Fruit fly (Drosophila melanogaster) whole organism, adult: ENCODE measurements around the gene Tusp.

ENCODE experiments used
- CG11617 ChIP-seq: fragments of 200-800 bp; sonication (Bioruptor generic); optimal IDR thresholded peaks from 2 replicates; lab custom pipeline; 2017; ENCODE audit warnings: mild to moderate bottlenecking, missing biosample characterization, missing genetic modification reagents, missing genetic modification characterization
- CG12768 ChIP-seq: fragments of 200-800 bp; sonication (Bioruptor generic); optimal IDR thresholded peaks from 2 replicates; lab custom pipeline; 2017; ENCODE audit warnings: missing biosample characterization, missing genetic modification characterization, mild to moderate bottlenecking, moderate library complexity, missing genetic modification reagents
- CG14711 ChIP-seq: fragments of 200-800 bp; sonication (Bioruptor generic); optimal IDR thresholded peaks from 2 replicates; lab custom pipeline; 2018; ENCODE audit warnings: missing biosample characterization, mild to moderate bottlenecking, missing genetic modification characterization, moderate library complexity
- CG1620 ChIP-seq: fragments of 200-800 bp; sonication (Bioruptor generic); optimal IDR thresholded peaks from 2 replicates; lab custom pipeline; 2016; ENCODE audit warnings: missing biosample characterization, missing genetic modification characterization
- CG33017 ChIP-seq: fragments of 200-800 bp; sonication (Bioruptor generic); optimal IDR thresholded peaks from 2 replicates; lab custom pipeline; 2018; ENCODE audit warnings: missing biosample characterization, mild to moderate bottlenecking, missing genetic modification characterization, moderate library complexity
- CG5204 ChIP-seq: fragments of 200-800 bp; sonication (Bioruptor generic); optimal IDR thresholded peaks from 2 replicates; lab custom pipeline; 2016; ENCODE audit warnings: missing biosample characterization, missing genetic modification characterization
- CG7045 ChIP-seq: fragments of 200-800 bp; sonication (Bioruptor generic); optimal IDR thresholded peaks from 2 replicates; lab custom pipeline; 2017; ENCODE audit warnings: missing biosample characterization, mild to moderate bottlenecking, missing genetic modification characterization
- CG7101 ChIP-seq: fragments of 200-800 bp; sonication (Bioruptor generic); optimal IDR thresholded peaks from 2 replicates; lab custom pipeline; 2018; ENCODE audit warnings: missing biosample characterization, mild to moderate bottlenecking, missing genetic modification characterization, moderate library complexity
- Clk ChIP-seq: fragments of 200-800 bp; sonication (Bioruptor generic); optimal IDR thresholded peaks from 2 replicates; lab custom pipeline; 2017; ENCODE audit warnings: missing biosample characterization, missing genetic modification characterization
- Crg-1 ChIP-seq: fragments of 200-800 bp; sonication (Bioruptor generic); optimal IDR thresholded peaks from 2 replicates; lab custom pipeline; 2016; ENCODE audit warnings: missing biosample characterization, missing genetic modification characterization
- Hr96 ChIP-seq: fragments of 200-800 bp; sonication (Bioruptor generic); optimal IDR thresholded peaks from 2 replicates; lab custom pipeline; 2016; ENCODE audit warnings: missing biosample characterization, missing genetic modification characterization
- Mnt ChIP-seq: fragments of 200-800 bp; sonication (Bioruptor generic); optimal IDR thresholded peaks from 2 replicates; lab custom pipeline; 2016; ENCODE audit warnings: missing biosample characterization, mild to moderate bottlenecking, missing genetic modification characterization
- bab1 ChIP-seq: fragments of 200-800 bp; sonication (Bioruptor generic); optimal IDR thresholded peaks from 3 replicates; lab custom pipeline; 2019; ENCODE audit warnings: missing biosample characterization, mild to moderate bottlenecking, missing genetic modification characterization, moderate library complexity
- cic ChIP-seq: fragments of 200-800 bp; sonication (Bioruptor generic); optimal IDR thresholded peaks from 2 replicates; lab custom pipeline; 2017; ENCODE audit warnings: missing biosample characterization, mild to moderate bottlenecking, missing genetic modification characterization, moderate library complexity
- cnc ChIP-seq, 2 experiments: fragments of >200 bp; optimal IDR thresholded peaks; 2 replicates each; lab custom pipeline; 2017
- kay ChIP-seq: fragments of 200-800 bp; sonication (Bioruptor generic); peaks from one replicate; lab custom pipeline; 2016; ENCODE audit warnings: missing biosample characterization, missing genetic modification characterization, borderline replicate concordance
- ovo ChIP-seq: fragments of 200-800 bp; sonication (Bioruptor generic); optimal IDR thresholded peaks from 2 replicates; lab custom pipeline; 2016; ENCODE audit warnings: missing biosample characterization, missing genetic modification characterization
- pad ChIP-seq: fragments of 200-800 bp; sonication (Bioruptor generic); optimal IDR thresholded peaks from 3 replicates; lab custom pipeline; 2017; ENCODE audit warnings: missing biosample characterization, missing genetic modification characterization, mild to moderate bottlenecking, moderate library complexity, missing genetic modification reagents
- tj ChIP-seq: fragments of 200-800 bp; sonication (Bioruptor generic); optimal IDR thresholded peaks from 3 replicates; lab custom pipeline; 2017; ENCODE audit warnings: missing biosample characterization, mild to moderate bottlenecking, missing genetic modification characterization, moderate library complexity
- toe ChIP-seq: fragments of 200-800 bp; sonication (Bioruptor generic); optimal IDR thresholded peaks from 2 replicates; lab custom pipeline; 2016; ENCODE audit warnings: missing biosample characterization, missing genetic modification characterization

The Tusp gene

DNA sequence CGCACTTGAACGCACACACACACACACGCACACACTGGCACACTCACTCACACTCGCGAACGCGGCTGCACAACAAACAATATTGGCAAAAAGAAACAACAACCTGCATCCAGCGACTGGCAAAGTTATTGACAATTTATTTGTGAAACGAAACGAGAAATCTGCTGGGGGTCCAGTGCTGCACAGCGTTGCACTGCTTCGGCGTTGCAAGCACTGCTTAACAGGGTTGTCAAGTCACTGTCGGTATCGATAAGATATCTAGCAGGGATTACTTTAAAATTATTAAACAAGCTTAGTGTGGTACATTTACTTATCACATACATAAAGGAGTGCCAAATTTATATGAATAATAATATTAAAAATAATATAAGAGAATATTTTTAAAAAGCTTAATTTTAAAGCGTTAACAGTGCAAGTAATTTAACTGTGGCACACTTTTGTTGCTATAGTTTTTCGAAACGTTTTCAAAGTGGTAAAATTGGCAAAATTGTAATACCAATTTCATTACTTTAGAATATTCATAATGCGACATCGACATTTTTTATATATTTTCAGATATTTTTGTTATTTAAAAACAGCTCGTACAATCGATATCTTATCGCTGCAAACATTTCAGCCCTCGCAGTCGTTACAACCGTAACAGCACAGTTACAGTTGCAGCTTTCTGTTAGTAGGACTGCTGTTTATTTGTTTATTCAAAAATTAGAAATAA, at the start of gene Tusp, which contains the start of gene dsd:
TSS of gene Tusp (plus strand) at position 662 of the 712 bp plus-strand sequence.
TSS of gene dsd (minus strand) at position 179 of the 712 bp plus-strand sequence.
- TF ChIP-seq kay (peak; percentile 86), CG7101 (peak; percentile 81), cnc (optimal IDR thresholded peaks at IDR 0.05; lab: Kevin White, UChicago) (no peak), bab1 (GFP tag; lab: Kevin White, UChicago) (peak; percentile 63), Clk (GFP tag; lab: Kevin White, UChicago) (peak; percentile 47), CG1620 (GFP tag; lab: Kevin White, UChicago) (peak; percentile 87), pad (GFP tag; lab: Kevin White, UChicago) (peak; percentile 79), CG12768 (GFP tag; lab: Kevin White, UChicago) (peak; percentile 82), Crg-1 (GFP tag; lab: Kevin White, UChicago) (peak; percentile 89), CG33017 (peak; percentile 66), tj (GFP tag; lab: Kevin White, UChicago) (peak; percentile 38), Mnt (peak; percentile 79), CG11617 (GFP tag; lab: Kevin White, UChicago) (peak; percentile 74), Hr96 (GFP tag; lab: Kevin White, UChicago) (peak; percentile 75), CG5204 (GFP tag; lab: Kevin White, UChicago) (peak; percentile 70), CG14711 (peak; percentile 92), toe (GFP tag; lab: Kevin White, UChicago) (peak; percentile 85), cic (no peak), ovo (GFP tag; lab: Kevin White, UChicago) (peak; percentile 74), CG7045 (GFP tag; lab: Kevin White, UChicago) (peak; percentile 81)

DNA sequence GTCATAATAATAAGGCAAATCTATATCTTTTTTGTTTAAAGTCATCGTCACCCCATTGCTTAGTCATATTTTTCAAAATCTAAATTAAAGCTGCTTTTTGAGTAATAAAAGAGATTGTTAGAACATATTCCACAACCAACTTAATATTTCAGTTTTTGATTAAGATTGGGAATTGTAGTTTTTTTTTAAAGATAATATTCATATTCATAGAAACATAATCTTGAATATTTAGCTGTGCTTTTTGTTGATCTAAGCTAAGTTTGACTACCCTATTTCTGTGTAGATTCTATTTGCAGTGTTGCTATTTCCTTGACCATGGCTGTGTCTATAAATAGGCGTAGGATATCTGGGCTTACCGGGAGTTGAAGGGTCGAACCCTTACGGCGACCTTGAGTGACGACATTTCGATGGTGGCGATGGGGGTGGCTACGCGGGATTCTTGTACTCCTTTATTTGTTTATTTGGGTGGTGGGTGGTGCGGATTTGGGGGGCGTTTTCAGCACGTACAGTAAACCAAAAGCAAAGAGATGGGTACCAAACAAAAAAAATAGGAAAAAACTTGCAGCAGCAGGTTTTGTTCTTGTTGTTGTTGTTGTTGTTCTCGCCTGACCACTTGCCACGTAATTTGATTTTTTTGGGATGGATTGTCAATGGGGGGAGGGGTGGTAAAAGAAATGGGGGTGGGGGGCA, 49.6 kb upstream of the Tusp start:
- TF ChIP-seq cnc (optimal IDR thresholded peaks at IDR 0.05; lab: Kevin White, UChicago) (no peak), CG7045 (GFP tag; lab: Kevin White, UChicago) (no peak), CG1620 (GFP tag; lab: Kevin White, UChicago) (no peak), CG14711 (no peak), cic (no peak), CG7101 (no peak), CG33017 (no peak), pad (GFP tag; lab: Kevin White, UChicago) (no peak), bab1 (GFP tag; lab: Kevin White, UChicago) (no peak), ovo (GFP tag; lab: Kevin White, UChicago) (no peak)

DNA sequence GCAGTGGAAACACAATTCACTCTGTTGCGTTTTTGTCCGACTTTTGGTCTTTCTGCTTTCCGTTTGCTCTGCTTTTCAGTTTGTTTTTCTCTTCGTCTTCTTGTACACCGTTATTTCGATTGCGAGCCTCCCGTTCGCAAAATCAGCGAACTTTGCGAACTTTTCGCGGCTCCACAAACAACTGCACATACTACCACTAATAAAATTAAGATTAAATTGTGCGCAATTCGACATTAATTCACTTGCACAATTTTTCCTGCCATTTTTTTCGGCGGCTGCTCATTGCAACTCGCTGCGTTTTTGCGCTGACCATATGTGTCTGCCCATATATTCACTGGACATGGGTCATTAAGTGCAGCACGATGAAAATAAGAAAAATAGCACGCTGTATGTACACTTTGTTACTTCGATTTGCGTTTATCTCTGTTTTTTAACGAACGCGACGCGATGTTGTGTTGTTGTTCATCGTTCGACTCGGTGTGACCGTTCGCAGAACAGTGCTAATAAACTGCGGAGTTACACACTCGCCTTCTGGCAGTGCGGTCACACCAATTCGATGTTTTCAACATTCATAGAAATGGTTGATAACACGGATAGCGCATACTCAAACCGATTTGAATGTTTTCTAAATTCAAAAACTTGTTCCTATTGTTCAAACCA, 48.9 kb upstream of the Tusp start, which contains the start of gene Klp98A:
TSS of gene Klp98A (minus strand) at position 486 of the 660 bp plus-strand sequence.
- TF ChIP-seq tj (GFP tag; lab: Kevin White, UChicago) (peak; percentile 72), CG1620 (GFP tag; lab: Kevin White, UChicago) (peak; percentile 0), Mnt (peak; percentile 39), bab1 (GFP tag; lab: Kevin White, UChicago) (peak; percentile 28), toe (GFP tag; lab: Kevin White, UChicago) (no peak), CG11617 (GFP tag; lab: Kevin White, UChicago) (no peak), cic (peak; percentile 31)

DNA sequence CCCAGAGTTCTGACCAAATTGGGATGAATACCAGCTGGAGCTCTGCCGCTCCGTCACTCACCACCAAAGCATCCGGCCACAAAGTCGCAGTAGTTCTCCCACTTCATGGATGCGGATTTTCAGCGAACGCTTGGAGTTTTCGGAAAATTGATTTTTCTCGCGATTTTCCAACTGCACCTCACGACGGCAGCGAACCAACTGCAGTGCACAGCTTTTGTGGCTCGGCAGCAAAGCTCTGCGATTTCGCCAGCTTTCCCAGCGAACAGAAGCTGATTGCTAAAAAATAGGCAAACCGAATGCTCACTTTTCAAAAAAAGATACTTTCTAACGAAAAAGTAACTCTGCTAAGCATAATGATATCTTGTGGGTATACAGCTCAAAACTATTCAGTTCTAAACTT, 46.6 kb upstream of the Tusp start, which contains the start of gene CG5646:
TSS of gene CG5646 (minus strand) at position 206 of the 400 bp plus-strand sequence.
- peak; percentile 32 for TF ChIP-seq CG7101
- TF ChIP-seq tj (GFP tag; lab: Kevin White, UChicago), result peak; percentile 27
- no peak for TF ChIP-seq CG5204 (GFP tag; lab: Kevin White, UChicago)
- TF ChIP-seq bab1 (GFP tag; lab: Kevin White, UChicago), result peak; percentile 86
- TF ChIP-seq CG7045 (GFP tag; lab: Kevin White, UChicago), result peak; percentile 6
- peak; percentile 54 for TF ChIP-seq CG12768 (GFP tag; lab: Kevin White, UChicago)
- TF ChIP-seq cic, result peak; percentile 80
- TF ChIP-seq Mnt, result peak; percentile 48
- no peak for TF ChIP-seq cnc (optimal IDR thresholded peaks at IDR 0.05; lab: Kevin White, UChicago)
- peak; percentile 35 for TF ChIP-seq pad (GFP tag; lab: Kevin White, UChicago)
- peak; percentile 88 for TF ChIP-seq Clk (GFP tag; lab: Kevin White, UChicago)
- TF ChIP-seq CG11617 (GFP tag; lab: Kevin White, UChicago), result peak; percentile 55
- TF ChIP-seq CG1620 (GFP tag; lab: Kevin White, UChicago), result peak; percentile 5
- TF ChIP-seq Hr96 (GFP tag; lab: Kevin White, UChicago), result no peak
- no peak for TF ChIP-seq toe (GFP tag; lab: Kevin White, UChicago)
- TF ChIP-seq kay, result peak; percentile 97
- peak; percentile 23 for TF ChIP-seq ovo (GFP tag; lab: Kevin White, UChicago)
- no peak for TF ChIP-seq Crg-1 (GFP tag; lab: Kevin White, UChicago)
- no peak for TF ChIP-seq CG14711
- peak; percentile 58 for TF ChIP-seq CG33017

DNA sequence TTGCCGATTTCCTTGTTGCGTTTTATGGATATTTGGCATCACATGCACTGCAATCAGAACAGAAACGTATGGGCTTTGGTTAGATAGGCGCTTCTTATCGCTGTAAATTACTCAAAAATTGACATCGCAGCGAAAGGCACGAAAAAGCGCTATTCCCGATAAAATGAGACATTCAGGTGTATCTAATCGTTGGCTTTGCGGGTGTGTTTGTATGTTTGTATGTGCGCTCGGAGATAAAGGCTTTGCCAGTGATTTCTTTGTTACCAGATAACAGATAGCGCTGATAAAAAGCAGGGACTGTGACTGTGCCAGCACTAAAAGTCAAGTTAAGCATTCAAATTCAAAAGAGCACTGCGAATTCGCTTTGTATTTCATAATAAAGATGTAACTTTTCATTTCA, 39.1 kb upstream of the Tusp start:
- no peak for TF ChIP-seq CG7045 (GFP tag; lab: Kevin White, UChicago)
- peak; percentile 59 for TF ChIP-seq kay
- no peak for TF ChIP-seq CG5204 (GFP tag; lab: Kevin White, UChicago)
- no peak for TF ChIP-seq bab1 (GFP tag; lab: Kevin White, UChicago)
